Worm (Caenorhabditis elegans) whole organism, young adult: ENCODE measurements around the gene C08E8.9.

Source experiments
- B0035.1 ChIP-seq: sonication (generic microtip); optimal IDR thresholded peaks from 2 replicates; lab custom pipeline; 2016; ENCODE audit warnings: missing genetic modification characterization, mild to moderate bottlenecking, missing compliant biosample characterization, missing genotype, missing genetic modification reagents
- B0261.1 ChIP-seq: sonication (generic microtip); optimal IDR thresholded peaks from 2 replicates; lab custom pipeline; 2016; ENCODE audit warnings: mild to moderate bottlenecking, missing genetic modification characterization, moderate library complexity, missing compliant biosample characterization
- F52B5.7 ChIP-seq: sonication (generic microtip); optimal IDR thresholded peaks from 2 replicates; lab custom pipeline; 2016; ENCODE audit warnings: mild to moderate bottlenecking, missing genetic modification characterization, missing compliant biosample characterization
- F55B11.4 ChIP-seq: sonication (generic microtip); optimal IDR thresholded peaks from 2 replicates; lab custom pipeline; 2016; ENCODE audit warnings: missing compliant biosample characterization, missing genetic modification characterization, borderline replicate concordance; ENCODE audit not compliant: insufficient read depth
- F57A8.1 ChIP-seq: fragments of 200-800 bp; sonication (Bioruptor generic); optimal IDR thresholded peaks from 2 replicates; lab custom pipeline; 2018; ENCODE audit warnings: mild to moderate bottlenecking, missing genetic modification characterization, moderate library complexity, missing compliant biosample characterization
- T26A5.8 ChIP-seq: sonication (generic microtip); optimal IDR thresholded peaks from 2 replicates; lab custom pipeline; 2016; ENCODE audit warnings: missing genetic modification characterization, missing compliant biosample characterization
- Y53G8AR.9 ChIP-seq: fragments of 200-800 bp; sonication (Bioruptor generic); conservative IDR thresholded peaks from 2 replicates; pipeline ENCODE4 v1.3.6; 2022; ENCODE audit warnings: missing genetic modification reagents, missing genetic modification characterization, missing compliant biosample characterization
- ama-1 ChIP-seq, 3 experiments: fragments of 150-350 bp in 1 of 3; sonication (generic microtip) in 2 of 3; optimal IDR thresholded peaks; 2 replicates each; lab custom pipeline; 2014 to 2018; ENCODE audit warnings: missing biosample characterization in 2 of 3, missing genetic modification characterization in 2 of 3, missing genetic modification reagents in 2 of 3
- aptf-3 ChIP-seq: fragments of 200-800 bp; sonication (Bioruptor generic); IDR thresholded peaks from 2 replicates; pipeline ENCODE4 v1.3.6; 2022; ENCODE audit warnings: missing genetic modification characterization, missing compliant biosample characterization
- atf-7 ChIP-seq: sonication (generic microtip); optimal IDR thresholded peaks from 2 replicates; lab custom pipeline; 2017; ENCODE audit warnings: mild to moderate bottlenecking, missing genetic modification characterization, missing compliant biosample characterization
- ceh-58 ChIP-seq: fragments of 200-800 bp; sonication (Bioruptor generic); IDR thresholded peaks from 2 replicates; pipeline ENCODE4 v1.3.6; 2022; ENCODE audit warnings: missing genetic modification characterization, missing compliant biosample characterization
- ceh-91 ChIP-seq: fragments of 200-800 bp; sonication (Bioruptor generic); IDR thresholded peaks from 2 replicates; pipeline ENCODE4 v1.3.6; 2022; ENCODE audit warnings: missing genetic modification reagents, missing genetic modification characterization, missing compliant biosample characterization
- die-1 ChIP-seq: sonication (generic microtip); optimal IDR thresholded peaks from 2 replicates; lab custom pipeline; 2016; ENCODE audit warnings: missing genotype, mild to moderate bottlenecking, missing genetic modification characterization, missing compliant biosample characterization
- dpff-1 ChIP-seq: sonication (generic microtip); optimal IDR thresholded peaks from 2 replicates; lab custom pipeline; 2017; ENCODE audit warnings: mild to moderate bottlenecking, missing genetic modification characterization, missing compliant biosample characterization
- dpl-1 ChIP-seq: fragments of 150-350 bp; optimal IDR thresholded peaks from 2 replicates; lab custom pipeline; 2014; ENCODE audit warnings: missing biosample characterization, missing genetic modification reagents, missing genetic modification characterization
- egl-18 ChIP-seq: fragments of 200-800 bp; sonication (Bioruptor generic); IDR thresholded peaks from 2 replicates; pipeline ENCODE4 v1.3.6; 2022; ENCODE audit warnings: missing genetic modification reagents, missing genetic modification characterization, missing compliant biosample characterization
- hlh-12 ChIP-seq: sonication (generic microtip); optimal IDR thresholded peaks from 2 replicates; lab custom pipeline; 2016; ENCODE audit warnings: missing genetic modification characterization, missing compliant biosample characterization
- hlh-26 ChIP-seq: fragments of 200-800 bp; sonication (Bioruptor generic); conservative IDR thresholded peaks from 2 replicates; pipeline ENCODE4 v1.3.6; 2022; ENCODE audit warnings: missing genetic modification reagents, missing genetic modification characterization, missing compliant biosample characterization
- hsf-1 ChIP-seq: fragments of 200-800 bp; sonication (Bioruptor generic); IDR thresholded peaks from 2 replicates; pipeline ENCODE4 v1.3.6; 2022; ENCODE audit warnings: missing genetic modification reagents, missing genetic modification characterization, missing compliant biosample characterization
- let-526 ChIP-seq: fragments of 200-800 bp; sonication (Bioruptor generic); IDR thresholded peaks from 2 replicates; pipeline ENCODE4 v1.3.6; 2022; ENCODE audit warnings: missing genetic modification reagents, missing genetic modification characterization, missing compliant biosample characterization
- lin-35 ChIP-seq, 3 experiments: fragments of 150-350 bp in 2 of 3; sonication (generic microtip) in 1 of 3; optimal IDR thresholded peaks; 2 replicates each; lab custom pipeline; 2014 to 2018; ENCODE audit warnings: missing biosample characterization in 3 of 3, missing genetic modification characterization in 3 of 3, missing genetic modification reagents in 3 of 3
- lsl-1 ChIP-seq: fragments of 200-800 bp; sonication (Bioruptor generic); optimal IDR thresholded peaks from 2 replicates; lab custom pipeline; 2018; ENCODE audit warnings: mild to moderate bottlenecking, missing genetic modification characterization, moderate library complexity, missing compliant biosample characterization
- madf-10 ChIP-seq: sonication (generic microtip); optimal IDR thresholded peaks from 2 replicates; lab custom pipeline; 2016; ENCODE audit warnings: mild to moderate bottlenecking, missing genetic modification characterization, missing compliant biosample characterization
- madf-3 ChIP-seq: fragments of 200-800 bp; sonication (Bioruptor generic); IDR thresholded peaks from 2 replicates; pipeline ENCODE4 v1.3.6; 2022; ENCODE audit warnings: missing genetic modification reagents, missing genetic modification characterization, missing compliant biosample characterization
- mcd-1 ChIP-seq: fragments of 200-800 bp; sonication (Bioruptor generic); IDR thresholded peaks from 2 replicates; pipeline ENCODE4 v1.3.6; 2022; ENCODE audit warnings: missing genetic modification reagents, missing genetic modification characterization, missing compliant biosample characterization
- nhr-120 ChIP-seq: fragments of 200-800 bp; sonication (Bioruptor generic); IDR thresholded peaks from 2 replicates; pipeline ENCODE4 v1.3.6; 2022; ENCODE audit warnings: missing genetic modification characterization, missing compliant biosample characterization
- nhr-179 ChIP-seq: sonication (generic microtip); optimal IDR thresholded peaks from 2 replicates; lab custom pipeline; 2016; ENCODE audit warnings: mild to moderate bottlenecking, missing genetic modification characterization, missing compliant biosample characterization
- nhr-80 ChIP-seq: sonication (generic microtip); optimal IDR thresholded peaks from 2 replicates; lab custom pipeline; 2016; ENCODE audit warnings: missing genetic modification characterization, missing compliant biosample characterization
- rcor-1 ChIP-seq: fragments of 200-800 bp; sonication (Bioruptor generic); IDR thresholded peaks from 2 replicates; pipeline ENCODE4 v1.3.6; 2022; ENCODE audit warnings: missing genetic modification reagents, missing genetic modification characterization, missing compliant biosample characterization
- rec-8 ChIP-seq, 2 experiments: sonication (generic microtip); optimal IDR thresholded peaks; 2 replicates each; lab custom pipeline; 2016; ENCODE audit warnings: mild to moderate bottlenecking in 2 of 2, missing genetic modification characterization in 2 of 2, missing genetic modification reagents in 2 of 2, missing genotype in 2 of 2, missing biosample characterization in 1 of 2, missing compliant biosample characterization in 1 of 2, moderate library complexity in 1 of 2
- rpc-1 ChIP-seq, 2 experiments: fragments of 150-350 bp in 1 of 2; sonication (generic microtip) in 1 of 2; optimal IDR thresholded peaks; 2 replicates each; lab custom pipeline; 2014 to 2018; ENCODE audit warnings: missing biosample characterization in 1 of 2, missing genetic modification characterization in 1 of 2, missing genetic modification reagents in 1 of 2, missing genotype in 1 of 2
- sdz-38 ChIP-seq: sonication (generic microtip); optimal IDR thresholded peaks from 2 replicates; lab custom pipeline; 2016; ENCODE audit warnings: missing genotype, missing genetic modification characterization, missing compliant biosample characterization
- unc-62 ChIP-seq: fragments of 150-350 bp; optimal IDR thresholded peaks from 2 replicates; lab custom pipeline; 2014; ENCODE audit warnings: missing biosample characterization, missing genetic modification reagents, missing genetic modification characterization
- xnd-1 ChIP-seq: sonication (generic microtip); optimal IDR thresholded peaks from 2 replicates; lab custom pipeline; 2016; ENCODE audit warnings: missing genotype, missing genetic modification reagents, missing genetic modification characterization, missing compliant biosample characterization
- zim-3 ChIP-seq: sonication (generic microtip); optimal IDR thresholded peaks from 2 replicates; lab custom pipeline; 2017; ENCODE audit warnings: mild to moderate bottlenecking, missing genetic modification characterization, moderate library complexity, missing compliant biosample characterization
- ztf-3 ChIP-seq: fragments of 200-800 bp; sonication (Bioruptor generic); optimal IDR thresholded peaks from 2 replicates; lab custom pipeline; 2018; ENCODE audit warnings: mild to moderate bottlenecking, missing genetic modification characterization, missing compliant biosample characterization

Gene C08E8.9

DNA sequence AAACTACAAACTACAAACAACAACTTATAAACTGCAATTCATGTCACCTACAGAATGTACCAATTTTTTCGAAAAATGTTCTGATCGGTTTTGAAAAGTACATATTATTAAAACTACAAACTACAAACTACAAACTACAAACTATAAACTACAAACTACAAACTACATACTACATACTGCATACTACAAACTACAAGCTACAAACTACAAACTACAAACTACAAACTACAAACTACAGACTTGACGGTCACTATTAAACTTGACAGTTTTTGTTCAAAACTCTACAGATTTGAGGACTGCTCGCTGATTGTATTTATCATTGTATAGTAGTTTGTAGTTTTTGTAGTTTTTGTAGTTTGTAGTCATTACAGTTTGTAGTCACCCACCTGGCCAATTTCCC lies 10.4 kb upstream of the C08E8.9 start:
- no peak for TF ChIP-seq madf-3 (GFP tag; lab: Robert Waterston, UW)
- TF ChIP-seq F55B11.4 (tag; lab: Kevin White, UChicago), result no peak
- no peak for TF ChIP-seq hsf-1 (GFP tag; lab: Robert Waterston, UW)
- TF ChIP-seq lsl-1, result no peak
- no peak for TF ChIP-seq hlh-12 (tag; lab: Kevin White, UChicago)
- no peak for TF ChIP-seq lin-35 (GFP tag; optimal IDR thresholded peaks at IDR 0.05; lab: Kevin White, UChicago)
- TF ChIP-seq ceh-58 (GFP tag; lab: Robert Waterston, UW), result no peak
- TF ChIP-seq egl-18 (GFP tag; lab: Robert Waterston, UW), result no peak
- no peak for TF ChIP-seq F52B5.7 (tag; lab: Kevin White, UChicago)
- no peak for TF ChIP-seq atf-7 (tag; lab: Kevin White, UChicago)
- no peak for TF ChIP-seq T26A5.8 (tag; lab: Kevin White, UChicago)
- no peak for TF ChIP-seq B0261.1 (tag; lab: Kevin White, UChicago)
- TF ChIP-seq Y53G8AR.9 (GFP tag; lab: Robert Waterston, UW), result no peak
- no peak for TF ChIP-seq rpc-1 (optimal IDR thresholded peaks at IDR 0.05; lab: Kevin White, UChicago)
- TF ChIP-seq rpc-1 (tag; optimal IDR thresholded peaks at IDR 0.05; lab: Kevin White, UChicago), result no peak

DNA sequence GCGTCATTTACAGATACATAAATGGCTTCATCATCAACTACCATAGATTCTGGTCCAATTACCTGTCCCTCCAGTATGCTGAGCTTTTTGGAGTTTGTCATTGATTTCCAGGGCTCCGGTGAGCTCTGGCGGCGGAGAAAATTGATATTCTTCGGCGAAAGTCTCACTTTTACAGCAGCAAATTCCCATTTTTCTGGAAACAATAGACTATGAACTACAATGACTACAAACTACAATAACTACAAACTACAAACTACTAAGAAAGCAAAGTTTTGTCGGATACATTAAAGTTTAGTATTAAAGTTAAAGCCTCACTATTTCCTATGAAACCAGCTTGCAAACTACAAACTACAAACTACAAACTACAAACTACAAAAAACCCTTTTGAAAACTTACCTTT lies 8.9 kb upstream of the C08E8.9 start, which contains the start of gene C08E8.2:
Gene C08E8.2, minus strand, starts transcription at position 101 of the 400 bp plus-strand sequence.
- no peak for TF ChIP-seq dpl-1
- no peak for TF ChIP-seq aptf-3 (GFP tag; lab: Robert Waterston, UW)
- no peak for TF ChIP-seq F52B5.7 (tag; lab: Kevin White, UChicago)
- no peak for TF ChIP-seq nhr-179 (tag; lab: Kevin White, UChicago)
- TF ChIP-seq lin-35 (GFP tag; optimal IDR thresholded peaks at IDR 0.05; lab: Kevin White, UChicago), result no peak
- no peak for TF ChIP-seq zim-3 (tag; lab: Kevin White, UChicago)
- no peak for TF ChIP-seq die-1
- TF ChIP-seq, all 124 proteins: peak for 0

DNA sequence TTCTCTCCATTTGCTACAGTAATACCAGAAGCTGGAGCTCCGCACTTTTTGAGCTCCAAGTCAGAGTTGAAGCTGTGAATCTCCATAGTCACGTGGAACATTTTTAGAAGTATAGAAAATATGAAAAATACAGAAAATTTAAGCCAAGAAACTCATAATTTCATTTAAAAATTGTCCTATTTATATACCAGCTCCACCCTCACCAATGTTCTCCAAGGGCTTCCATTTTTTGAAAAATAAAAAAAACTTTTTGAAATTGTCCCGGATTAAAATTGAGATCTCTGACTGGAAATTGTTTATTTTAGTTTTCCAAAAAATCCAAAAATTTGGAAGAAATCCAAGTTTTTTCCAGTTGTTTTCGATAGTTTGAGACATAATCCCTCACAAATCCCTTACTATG lies 4.8 kb upstream of the C08E8.9 start, which contains the start of gene C08E8.5:
Gene C08E8.5, minus strand, starts transcription at position 101 of the 400 bp plus-strand sequence.
- no peak for TF ChIP-seq rcor-1 (GFP tag; lab: Robert Waterston, UW)
- TF ChIP-seq sdz-38, result no peak
- TF ChIP-seq aptf-3 (GFP tag; lab: Robert Waterston, UW), result no peak
- TF ChIP-seq hlh-12 (tag; lab: Kevin White, UChicago), result no peak
- no peak for TF ChIP-seq F57A8.1 (GFP tag; lab: Kevin White, UChicago)
- no peak for TF ChIP-seq B0035.1
- TF ChIP-seq nhr-120 (GFP tag; lab: Robert Waterston, UW), result no peak
- TF ChIP-seq ceh-91 (GFP tag; lab: Robert Waterston, UW), result no peak
- TF ChIP-seq unc-62 (GFP tag; lab: Kevin White, UChicago), result no peak
- no peak for TF ChIP-seq let-526 (GFP tag; lab: Robert Waterston, UW)
- TF ChIP-seq T26A5.8 (tag; lab: Kevin White, UChicago), result no peak
- no peak for TF ChIP-seq rec-8 (tag; optimal IDR thresholded peaks at IDR 0.05; lab: Kevin White, UChicago)
- no peak for TF ChIP-seq xnd-1 (tag; lab: Kevin White, UChicago)
- TF ChIP-seq ztf-3 (GFP tag; lab: Kevin White, UChicago), result no peak
- no peak for TF ChIP-seq nhr-80
- TF ChIP-seq, all 124 proteins: peak for 0

DNA sequence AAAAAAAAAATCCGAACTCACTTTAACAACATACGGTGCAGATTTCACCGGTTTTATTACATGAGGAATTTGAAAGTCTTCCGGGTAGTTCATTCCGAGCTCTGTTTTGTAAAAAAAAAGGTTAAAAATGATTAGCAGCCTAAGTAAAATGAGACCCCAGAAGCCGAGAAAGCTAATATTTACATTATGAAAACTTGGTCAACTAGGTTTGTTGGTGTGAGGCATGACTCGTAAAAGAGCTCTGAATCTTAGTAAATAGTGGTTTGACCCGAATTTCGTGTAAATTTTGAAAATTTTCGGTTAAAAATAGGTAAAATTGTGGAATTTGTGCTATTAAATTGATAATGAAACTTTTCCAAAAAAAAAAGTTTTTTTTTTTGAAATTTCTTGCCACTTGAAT lies 2.3 kb upstream of the C08E8.9 start, which contains the start of gene C08E8.1:
Gene C08E8.1, minus strand, starts transcription at position 101 of the 400 bp plus-strand sequence.
- TF ChIP-seq hlh-26, result no peak
- no peak for TF ChIP-seq ama-1 (optimal IDR thresholded peaks at IDR 0.05; lab: Kevin White, UChicago)
- no peak for TF ChIP-seq ama-1 (GFP tag; optimal IDR thresholded peaks at IDR 0.05; lab: Kevin White, UChicago)
- TF ChIP-seq madf-10 (tag; lab: Kevin White, UChicago), result no peak
- no peak for TF ChIP-seq dpff-1 (tag; lab: Kevin White, UChicago)
- no peak for TF ChIP-seq mcd-1 (GFP tag; lab: Robert Waterston, UW)
